Worm (Caenorhabditis elegans) whole organism, L1 larva: ENCODE measurements around the gene smc-5.
A peak's percentile ranks its signal among the peaks of the same experiment; 100 is the strongest.

Experiments
- C04F5.9 ChIP-seq: sonication (generic microtip); optimal IDR thresholded peaks from 2 replicates; lab custom pipeline; 2016; ENCODE audit warnings: missing genetic modification characterization, missing compliant biosample characterization
- C16A3.4 ChIP-seq: fragments of 150-350 bp; optimal IDR thresholded peaks from 2 replicates; lab custom pipeline; 2014; ENCODE audit warnings: missing biosample characterization, missing genetic modification characterization
- aha-1 ChIP-seq: fragments of 150-350 bp; optimal IDR thresholded peaks from 2 replicates; lab custom pipeline; 2014; ENCODE audit warnings: missing biosample characterization, missing genetic modification characterization
- alr-1 ChIP-seq: fragments of 200-800 bp; sonication (Bioruptor generic); optimal IDR thresholded peaks from 2 replicates; lab custom pipeline; 2018; ENCODE audit warnings: borderline replicate concordance, mild to moderate bottlenecking, missing genetic modification characterization, missing compliant biosample characterization
- ama-1 ChIP-seq: fragments of 150-350 bp; optimal IDR thresholded peaks from 2 replicates; lab custom pipeline; 2014
- blmp-1 ChIP-seq: fragments of 150-350 bp; optimal IDR thresholded peaks from 2 replicates; lab custom pipeline; 2014; ENCODE audit warnings: missing biosample characterization, missing genetic modification characterization
- ceh-8 ChIP-seq: fragments of 200-800 bp; sonication (Bioruptor generic); optimal IDR thresholded peaks from 2 replicates; lab custom pipeline; 2018; ENCODE audit warnings: mild to moderate bottlenecking, missing genetic modification characterization, moderate library complexity, missing compliant biosample characterization
- ceh-82 ChIP-seq, 3 experiments: fragments of 150-350 bp in 1 of 3; sonication (generic microtip) in 2 of 3; optimal IDR thresholded peaks; 2 replicates each; lab custom pipeline; 2014 to 2017; ENCODE audit warnings: missing biosample characterization in 3 of 3, missing genetic modification characterization in 3 of 3
- ceh-88 ChIP-seq: fragments of 200-800 bp; sonication (Bioruptor generic); IDR thresholded peaks from 2 replicates; pipeline ENCODE4 v1.3.6; 2022; ENCODE audit warnings: missing genetic modification characterization, missing compliant biosample characterization
- ces-1 ChIP-seq: fragments of 150-350 bp; optimal IDR thresholded peaks from 2 replicates; lab custom pipeline; 2014; ENCODE audit warnings: missing biosample characterization, missing genetic modification reagents, missing genetic modification characterization
- dsc-1 ChIP-seq: sonication (generic microtip); optimal IDR thresholded peaks from 2 replicates; lab custom pipeline; 2016; ENCODE audit warnings: mild to moderate bottlenecking, missing genetic modification characterization, missing compliant biosample characterization
- efl-3 ChIP-seq: fragments of 200-800 bp; sonication (Bioruptor generic); optimal IDR thresholded peaks from 2 replicates; lab custom pipeline; 2018; ENCODE audit warnings: mild to moderate bottlenecking, missing genetic modification characterization, missing compliant biosample characterization
- egl-13 ChIP-seq: sonication (generic microtip); optimal IDR thresholded peaks from 2 replicates; lab custom pipeline; 2016; ENCODE audit warnings: missing genotype, missing genetic modification reagents, missing genetic modification characterization, missing compliant biosample characterization
- egl-27 ChIP-seq, 2 experiments: fragments of 150-350 bp in 1 of 2; sonication (generic microtip); optimal IDR thresholded peaks; 3 replicates each; lab custom pipeline; 2017 to 2018; ENCODE audit warnings: missing biosample characterization in 2 of 2, missing genetic modification characterization in 2 of 2, missing genetic modification reagents in 2 of 2
- ets-5 ChIP-seq: fragments of 200-800 bp; sonication (Bioruptor generic); IDR thresholded peaks from 2 replicates; pipeline ENCODE4 v1.3.6; 2022; ENCODE audit warnings: missing genetic modification characterization, missing compliant biosample characterization
- fkh-10 ChIP-seq: sonication (generic microtip); optimal IDR thresholded peaks from 2 replicates; lab custom pipeline; 2017; ENCODE audit warnings: missing biosample characterization, missing genetic modification reagents, missing genetic modification characterization
- hlh-4 ChIP-seq: sonication (generic microtip); optimal IDR thresholded peaks from 2 replicates; lab custom pipeline; 2016; ENCODE audit warnings: mild to moderate bottlenecking, missing genetic modification characterization, missing compliant biosample characterization
- irx-1 ChIP-seq: sonication (generic microtip); optimal IDR thresholded peaks from 2 replicates; lab custom pipeline; 2016; ENCODE audit warnings: missing genetic modification characterization, missing compliant biosample characterization
- jun-1 ChIP-seq: fragments of 150-350 bp; optimal IDR thresholded peaks from 2 replicates; lab custom pipeline; 2014; ENCODE audit warnings: missing biosample characterization, missing genetic modification reagents, missing genetic modification characterization
- lin-14 ChIP-seq: fragments of 200-800 bp; sonication (Bioruptor generic); optimal IDR thresholded peaks from 2 replicates; lab custom pipeline; 2018; ENCODE audit warnings: mild to moderate bottlenecking, missing genetic modification characterization, moderate library complexity, missing compliant biosample characterization
- lin-15B ChIP-seq: fragments of 150-350 bp; sonication (generic microtip); optimal IDR thresholded peaks from 3 replicates; lab custom pipeline; 2014; ENCODE audit warnings: missing biosample characterization, missing genetic modification characterization
- lir-3 ChIP-seq: sonication (generic microtip); optimal IDR thresholded peaks from 2 replicates; lab custom pipeline; 2016; ENCODE audit warnings: mild to moderate bottlenecking, missing genetic modification characterization, moderate library complexity, missing compliant biosample characterization; ENCODE audit not compliant: poor library complexity
- mab-9 ChIP-seq: fragments of 200-800 bp; sonication (Bioruptor generic); IDR thresholded peaks from 2 replicates; pipeline ENCODE4 v1.3.6; 2022; ENCODE audit warnings: missing genetic modification reagents, missing genetic modification characterization, missing compliant biosample characterization
- nhr-11 ChIP-seq: fragments of 150-350 bp; optimal IDR thresholded peaks from 2 replicates; lab custom pipeline; 2014; ENCODE audit warnings: missing biosample characterization, missing genetic modification characterization
- nhr-19 ChIP-seq: fragments of 200-800 bp; sonication (Bioruptor generic); conservative IDR thresholded peaks from 2 replicates; pipeline ENCODE4 v1.3.6; 2022; ENCODE audit warnings: missing genetic modification characterization, missing compliant biosample characterization
- nhr-20 ChIP-seq: sonication (generic microtip); optimal IDR thresholded peaks from 2 replicates; lab custom pipeline; 2016; ENCODE audit warnings: mild to moderate bottlenecking, missing genetic modification characterization, missing compliant biosample characterization
- nhr-237 ChIP-seq: fragments of 150-350 bp; optimal IDR thresholded peaks from 2 replicates; lab custom pipeline; 2014; ENCODE audit warnings: missing biosample characterization, missing genetic modification characterization
- nhr-28 ChIP-seq: fragments of 150-350 bp; optimal IDR thresholded peaks from 2 replicates; lab custom pipeline; 2014; ENCODE audit warnings: missing biosample characterization, missing genetic modification characterization
- nhr-77 ChIP-seq: fragments of 150-350 bp; optimal IDR thresholded peaks from 2 replicates; lab custom pipeline; 2014; ENCODE audit warnings: missing biosample characterization, missing genetic modification characterization
- nhr-85 ChIP-seq: sonication (generic microtip); peaks from one replicate; lab custom pipeline; 2016; ENCODE audit warnings: missing genetic modification characterization, inconsistent platforms, missing compliant biosample characterization
- nhr-90 ChIP-seq: sonication (generic microtip); optimal IDR thresholded peaks from 2 replicates; lab custom pipeline; 2016; ENCODE audit warnings: mild to moderate bottlenecking, missing genetic modification characterization, missing compliant biosample characterization; ENCODE audit not compliant: poor library complexity
- pag-3 ChIP-seq: sonication (generic microtip); optimal IDR thresholded peaks from 2 replicates; lab custom pipeline; 2017; ENCODE audit warnings: missing genetic modification characterization, mild to moderate bottlenecking, missing compliant biosample characterization, antibody characterized with exemption, borderline replicate concordance; ENCODE audit not compliant: insufficient read depth
- pax-3 ChIP-seq: fragments of 200-800 bp; sonication (Bioruptor generic); optimal IDR thresholded peaks from 2 replicates; lab custom pipeline; 2018; ENCODE audit warnings: mild to moderate bottlenecking, missing genetic modification characterization, moderate library complexity, missing compliant biosample characterization
- pqm-1 ChIP-seq: sonication (generic microtip); optimal IDR thresholded peaks from 3 replicates; lab custom pipeline; 2017; ENCODE audit warnings: missing biosample characterization, missing genetic modification characterization
- sup-37 ChIP-seq: fragments of 200-800 bp; sonication (Bioruptor generic); optimal IDR thresholded peaks from 2 replicates; lab custom pipeline; 2018; ENCODE audit warnings: mild to moderate bottlenecking, missing genetic modification characterization, missing compliant biosample characterization
- unc-62 ChIP-seq: fragments of 150-350 bp; optimal IDR thresholded peaks from 2 replicates; lab custom pipeline; 2014; ENCODE audit warnings: missing biosample characterization, missing genetic modification reagents, missing genetic modification characterization
- unc-98 ChIP-seq: fragments of 200-800 bp; sonication (Bioruptor generic); IDR thresholded peaks from 2 replicates; pipeline ENCODE4 v1.3.6; 2022; ENCODE audit warnings: missing genetic modification characterization, missing compliant biosample characterization
- vab-15 ChIP-seq: sonication (generic microtip); optimal IDR thresholded peaks from 2 replicates; lab custom pipeline; 2017; ENCODE audit warnings: missing genotype, mild to moderate bottlenecking, missing genetic modification characterization, missing compliant biosample characterization
- xbp-1 ChIP-seq: sonication (generic microtip); optimal IDR thresholded peaks from 2 replicates; lab custom pipeline; 2016; ENCODE audit warnings: missing genetic modification characterization, missing compliant biosample characterization
- ztf-4 ChIP-seq: fragments of 150-350 bp; optimal IDR thresholded peaks from 2 replicates; lab custom pipeline; 2014; ENCODE audit warnings: missing biosample characterization, missing genetic modification characterization

The smc-5 gene

ce11 chrII:5042381-5042930 is 19.5 kb upstream of the smc-5 start (continued):
- TF ChIP-seq ets-5 (no peak), lin-14 (GFP tag; lab: Kevin White, UChicago) (peak; percentile 78), nhr-19 (GFP tag; lab: Robert Waterston, UW) (no peak), unc-62 (GFP tag; lab: Kevin White, UChicago) (no peak), mab-9 (GFP tag; lab: Robert Waterston, UW) (no peak), ama-1 (lab: Kevin White, UChicago) (no peak), irx-1 (tag; lab: Kevin White, UChicago) (no peak), alr-1 (no peak), ces-1 (GFP tag; lab: Kevin White, UChicago) (no peak), ztf-4 (tag; lab: Kevin White, UChicago) (no peak), pqm-1 (tag; lab: Kevin White, UChicago) (no peak), nhr-77 (tag; lab: Kevin White, UChicago) (no peak), pag-3 (tag; lab: Kevin White, UChicago) (no peak), lin-15B (tag; lab: Kevin White, UChicago) (no peak), nhr-90 (tag; lab: Kevin White, UChicago) (no peak), nhr-11 (tag; lab: Kevin White, UChicago) (no peak), ceh-88 (GFP tag; lab: Robert Waterston, UW) (no peak), blmp-1 (tag; lab: Kevin White, UChicago) (no peak), lir-3 (tag; lab: Kevin White, UChicago) (no peak), nhr-28 (no peak), vab-15 (tag; lab: Kevin White, UChicago) (no peak), C04F5.9 (tag; lab: Kevin White, UChicago) (no peak), sup-37 (no peak), ceh-82 (tag; optimal IDR thresholded peaks at IDR 0.05; lab: Kevin White, UChicago) (peak in 1 of 3 experiments; percentile 47), nhr-20 (tag; lab: Kevin White, UChicago) (no peak), C16A3.4 (tag; lab: Kevin White, UChicago) (no peak), pax-3 (tag; lab: Kevin White, UChicago) (no peak), ceh-8 (GFP tag; lab: Kevin White, UChicago) (no peak), egl-13 (no peak), xbp-1 (no peak), egl-27 (tag; optimal IDR thresholded peaks at IDR 0.05; lab: Kevin White, UChicago) (no peak), nhr-85 (tag; lab: Kevin White, UChicago) (no peak), nhr-237 (tag; lab: Kevin White, UChicago) (no peak), efl-3 (GFP tag; lab: Kevin White, UChicago) (no peak), aha-1 (no peak), hlh-4 (tag; lab: Kevin White, UChicago) (no peak)
- TF ChIP-seq, all 84 proteins: peak for 10

- TF ChIP-seq ceh-8 (GFP tag; lab: Kevin White, UChicago) (no peak), jun-1 (tag; lab: Kevin White, UChicago) (no peak), lin-14 (GFP tag; lab: Kevin White, UChicago) (peak; percentile 58), fkh-10 (peak; percentile 87), dsc-1 (tag; lab: Kevin White, UChicago) (no peak), pag-3 (tag; lab: Kevin White, UChicago) (no peak), alr-1 (no peak), ets-5 (no peak), lin-15B (tag; lab: Kevin White, UChicago) (no peak), unc-98 (GFP tag; lab: Robert Waterston, UW) (no peak)
These were observed 15.4 kb upstream of the smc-5 start for ce11 chrII:5046209-5047200.
